Fruit fly (Drosophila melanogaster): ENCODE results near the gene CG45263.

dm6 chr3R:8456461-8456860 lies 21.0 kb downstream of the CG45263 start:
- TF ChIP-seq CG8478 (optimal IDR thresholded peaks at IDR 0.05) = no peak
- TF ChIP-seq CTCF (optimal IDR thresholded peaks at IDR 0.05) = peak; percentile 79 to 83
